Worm (Caenorhabditis elegans): Measurements from ENCODE around the gene nlp-5.

nlp-5 gene

ce11 chrII:8263562-8263961 is 25.3 kb downstream of the nlp-5 start:
- TF ChIP-seq flh-1 (GFP tag; optimal IDR thresholded peaks at IDR 0.05) (no peak), elt-1 (tag; optimal IDR thresholded peaks at IDR 0.05; ENCODE audit: borderline replicate concordance, insufficient read depth) (no peak), ham-2 (GFP tag; optimal IDR thresholded peaks at IDR 0.05) (no peak), lin-32 (GFP tag; optimal IDR thresholded peaks at IDR 0.05) (no peak), sptf-1 (tag; optimal IDR thresholded peaks at IDR 0.05) (no peak), tbx-8 (GFP tag; optimal IDR thresholded peaks at IDR 0.05) (no peak), unc-62 (GFP tag; optimal IDR thresholded peaks at IDR 0.05) (no peak), unc-120 (tag; optimal IDR thresholded peaks at IDR 0.05; ENCODE audit: poor library complexity, severe bottlenecking) (no peak), M03D4.4 (tag; optimal IDR thresholded peaks at IDR 0.05) (no peak), mep-1 (tag; optimal IDR thresholded peaks at IDR 0.05) (no peak), sem-2 (GFP tag; optimal IDR thresholded peaks at IDR 0.05) (no peak), zip-8 (tag; optimal IDR thresholded peaks at IDR 0.05) (no peak), lsy-2 (tag; optimal IDR thresholded peaks at IDR 0.05) (no peak)

ce11 chrII:8264619-8265018 is 26.4 kb downstream of the nlp-5 start, which contains the start of gene srdh-1:
Gene srdh-1 (plus strand): TSS chrII:8264661.
- no peak for TF ChIP-seq flh-1 (GFP tag; optimal IDR thresholded peaks at IDR 0.05)
- TF ChIP-seq ham-2 (GFP tag; optimal IDR thresholded peaks at IDR 0.05) = no peak
- TF ChIP-seq unc-62 (GFP tag; optimal IDR thresholded peaks at IDR 0.05) = no peak
- TF ChIP-seq elt-3 (tag; optimal IDR thresholded peaks at IDR 0.05) = no peak
- TF ChIP-seq unc-39 (tag; optimal IDR thresholded peaks at IDR 0.05) = no peak
- no peak for TF ChIP-seq nhr-237 (tag; optimal IDR thresholded peaks at IDR 0.05)
- no peak for TF ChIP-seq lin-32 (GFP tag; optimal IDR thresholded peaks at IDR 0.05)
- TF ChIP-seq ceh-39 (tag; optimal IDR thresholded peaks at IDR 0.05) = no peak
- no peak for TF ChIP-seq tbx-8 (GFP tag; optimal IDR thresholded peaks at IDR 0.05)
- TF ChIP-seq mep-1 (tag; optimal IDR thresholded peaks at IDR 0.05) = no peak
- TF ChIP-seq bed-3 (GFP tag; optimal IDR thresholded peaks at IDR 0.05) = no peak
- TF ChIP-seq drap-1 (GFP tag; optimal IDR thresholded peaks at IDR 0.05) = no peak
- no peak for TF ChIP-seq nhr-28 (tag; optimal IDR thresholded peaks at IDR 0.05)

- TF ChIP-seq ham-2 (GFP tag; optimal IDR thresholded peaks at IDR 0.05) (no peak), blmp-1 (tag; optimal IDR thresholded peaks at IDR 0.05) (no peak), mls-2 (tag; optimal IDR thresholded peaks at IDR 0.05) (no peak), nhr-12 (tag; optimal IDR thresholded peaks at IDR 0.05) (no peak), unc-120 (tag; optimal IDR thresholded peaks at IDR 0.05; ENCODE audit: poor library complexity, severe bottlenecking) (no peak), drap-1 (GFP tag; optimal IDR thresholded peaks at IDR 0.05) (no peak), mab-5 (tag; optimal IDR thresholded peaks at IDR 0.05) (no peak), nhr-76 (tag; optimal IDR thresholded peaks at IDR 0.05) (no peak), zip-8 (tag; optimal IDR thresholded peaks at IDR 0.05) (no peak), nhr-28 (tag; optimal IDR thresholded peaks at IDR 0.05) (no peak), elt-3 (tag; optimal IDR thresholded peaks at IDR 0.05) (no peak), unc-39 (tag; optimal IDR thresholded peaks at IDR 0.05) (no peak), mep-1 (tag; optimal IDR thresholded peaks at IDR 0.05) (no peak), ces-1 (GFP tag; optimal IDR thresholded peaks at IDR 0.05) (no peak)
These were observed 28.3 kb downstream of the nlp-5 start for ce11 chrII:8266559-8266958.

ce11 chrII:8267679-8268078 is 29.4 kb downstream of the nlp-5 start:
- TF ChIP-seq lsy-2 (tag; optimal IDR thresholded peaks at IDR 0.05) = no peak
- no peak for TF ChIP-seq mls-2 (tag; optimal IDR thresholded peaks at IDR 0.05)
- no peak for TF ChIP-seq ceh-83 (GFP tag; optimal IDR thresholded peaks at IDR 0.05)
- no peak for TF ChIP-seq bed-3 (GFP tag; optimal IDR thresholded peaks at IDR 0.05)
- TF ChIP-seq sptf-1 (tag; optimal IDR thresholded peaks at IDR 0.05) = no peak
- TF ChIP-seq ham-2 (GFP tag; optimal IDR thresholded peaks at IDR 0.05) = no peak
- no peak for TF ChIP-seq snpc-4 (tag; optimal IDR thresholded peaks at IDR 0.05)
- no peak for TF ChIP-seq ceh-43 (GFP tag; optimal IDR thresholded peaks at IDR 0.05)
- TF ChIP-seq drap-1 (GFP tag; optimal IDR thresholded peaks at IDR 0.05) = no peak
- TF ChIP-seq mep-1 (tag; optimal IDR thresholded peaks at IDR 0.05) = no peak
- TF ChIP-seq ztf-11 (tag; optimal IDR thresholded peaks at IDR 0.05) = no peak
- no peak for TF ChIP-seq tbx-8 (GFP tag; optimal IDR thresholded peaks at IDR 0.05)
- TF ChIP-seq elt-1 (tag; optimal IDR thresholded peaks at IDR 0.05; ENCODE audit: borderline replicate concordance, insufficient read depth) = no peak

ce11 chrII:8269351-8269750 is 31.1 kb downstream of the nlp-5 start, which contains the start of gene K01C8.2:
Gene K01C8.2 (minus strand): TSS chrII:8269451.
- TF ChIP-seq elt-3 (tag; optimal IDR thresholded peaks at IDR 0.05) (no peak), nhr-12 (tag; optimal IDR thresholded peaks at IDR 0.05) (no peak), unc-62 (GFP tag; optimal IDR thresholded peaks at IDR 0.05) (no peak), mls-2 (tag; optimal IDR thresholded peaks at IDR 0.05) (no peak), sem-2 (GFP tag; optimal IDR thresholded peaks at IDR 0.05) (no peak)

All from whole organism, mixed stage, embryonic.